Fruit fly (Drosophila melanogaster): ENCODE measurements around the gene CG11030.

The CG11030 gene

dm6 chr2L:5781181-5781580 is 56.7 kb downstream of the CG11030 start (continued):
- no peak for TF ChIP-seq eg (GFP tag; IDR thresholded peaks at IDR 0.05)
- no peak for TF ChIP-seq CG4318 (GFP tag; optimal IDR thresholded peaks at IDR 0.05)
- TF ChIP-seq Sox15 (GFP tag; optimal IDR thresholded peaks at IDR 0.05): no peak
- peak; percentile 7 for TF ChIP-seq achi (GFP tag; optimal IDR thresholded peaks at IDR 0.05)
- TF ChIP-seq CG8632 (GFP tag; optimal IDR thresholded peaks at IDR 0.05): no peak
- peak; percentile 15 for TF ChIP-seq CG10669 (GFP tag; optimal IDR thresholded peaks at IDR 0.05)
- TF ChIP-seq Met (GFP tag; optimal IDR thresholded peaks at IDR 0.05): no peak
- TF ChIP-seq Lpt (GFP tag; optimal IDR thresholded peaks at IDR 0.05): no peak
- no peak for TF ChIP-seq lz (GFP tag; optimal IDR thresholded peaks at IDR 0.05)
- TF ChIP-seq topi (GFP tag; optimal IDR thresholded peaks at IDR 0.05): no peak
- TF ChIP-seq esn (GFP tag; optimal IDR thresholded peaks at IDR 0.05): no peak
- no peak for TF ChIP-seq Hr39 (GFP tag; optimal IDR thresholded peaks at IDR 0.05)
- no peak for TF ChIP-seq Ets96B (tag; optimal IDR thresholded peaks at IDR 0.05)
- no peak for TF ChIP-seq CG16779 (tag; optimal IDR thresholded peaks at IDR 0.05)
- no peak for TF ChIP-seq fd85E (GFP tag; optimal IDR thresholded peaks at IDR 0.05)
- no peak for TF ChIP-seq ss (GFP tag; optimal IDR thresholded peaks at IDR 0.05)
- no peak for TF ChIP-seq salr (GFP tag; optimal IDR thresholded peaks at IDR 0.05)

dm6 chr2L:5782866-5783265 is 58.4 kb downstream of the CG11030 start:
- TF ChIP-seq Lpt (GFP tag; optimal IDR thresholded peaks at IDR 0.05) (no peak), CG8319 (GFP tag; optimal IDR thresholded peaks at IDR 0.05) (no peak), Smox (GFP tag; optimal IDR thresholded peaks at IDR 0.05) (no peak), Sox14 (GFP tag; optimal IDR thresholded peaks at IDR 0.05) (no peak), CG6163 (GFP tag; IDR thresholded peaks at IDR 0.05) (no peak), dac (GFP tag; optimal IDR thresholded peaks at IDR 0.05) (no peak)

DNA sequence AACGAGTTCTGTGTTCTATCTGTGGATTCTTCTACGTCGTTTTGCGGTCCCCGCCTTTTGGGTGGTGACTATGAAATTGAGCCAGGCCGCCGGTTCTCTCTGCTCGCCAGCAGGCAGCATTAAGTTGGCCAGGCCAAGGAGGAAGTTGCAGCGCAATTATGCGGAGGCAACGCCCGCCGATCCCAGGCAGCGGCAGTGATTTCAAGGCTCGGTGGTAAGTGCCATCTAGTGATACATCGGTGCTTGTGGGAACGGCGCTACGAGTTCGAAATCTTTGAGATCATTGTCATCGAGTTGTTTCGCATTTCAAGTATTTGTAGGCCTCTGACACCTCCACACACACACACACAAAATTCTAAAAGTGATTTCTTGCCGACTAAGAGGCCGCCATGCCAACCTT is 59.3 kb downstream of the CG11030 start, which contains the start of gene CG31913:
CG31913 (plus strand) TSS at position 301 of the 400 bp plus-strand sequence.
- no peak for TF ChIP-seq CG4318 (GFP tag; optimal IDR thresholded peaks at IDR 0.05)
- TF ChIP-seq dsx (GFP tag; optimal IDR thresholded peaks at IDR 0.05; ENCODE audit: poor library complexity, severe bottlenecking): no peak

- TF ChIP-seq eg (GFP tag; IDR thresholded peaks at IDR 0.05) (no peak), pdm3 (GFP tag; optimal IDR thresholded peaks at IDR 0.05) (no peak), CG4318 (GFP tag; optimal IDR thresholded peaks at IDR 0.05) (no peak), Hr38 (GFP tag; optimal IDR thresholded peaks at IDR 0.05) (no peak), acj6 (GFP tag; optimal IDR thresholded peaks at IDR 0.05) (no peak), CG8632 (GFP tag; optimal IDR thresholded peaks at IDR 0.05) (no peak), Smox (GFP tag; optimal IDR thresholded peaks at IDR 0.05) (no peak), Gug (GFP tag; IDR thresholded peaks at IDR 0.05) (no peak), CG8319 (GFP tag; optimal IDR thresholded peaks at IDR 0.05) (no peak), CG7368 (GFP tag; optimal IDR thresholded peaks at IDR 0.05) (no peak)
Observed at dm6 chr2L:5789268-5789667, 64.8 kb downstream of the CG11030 start.

DNA sequence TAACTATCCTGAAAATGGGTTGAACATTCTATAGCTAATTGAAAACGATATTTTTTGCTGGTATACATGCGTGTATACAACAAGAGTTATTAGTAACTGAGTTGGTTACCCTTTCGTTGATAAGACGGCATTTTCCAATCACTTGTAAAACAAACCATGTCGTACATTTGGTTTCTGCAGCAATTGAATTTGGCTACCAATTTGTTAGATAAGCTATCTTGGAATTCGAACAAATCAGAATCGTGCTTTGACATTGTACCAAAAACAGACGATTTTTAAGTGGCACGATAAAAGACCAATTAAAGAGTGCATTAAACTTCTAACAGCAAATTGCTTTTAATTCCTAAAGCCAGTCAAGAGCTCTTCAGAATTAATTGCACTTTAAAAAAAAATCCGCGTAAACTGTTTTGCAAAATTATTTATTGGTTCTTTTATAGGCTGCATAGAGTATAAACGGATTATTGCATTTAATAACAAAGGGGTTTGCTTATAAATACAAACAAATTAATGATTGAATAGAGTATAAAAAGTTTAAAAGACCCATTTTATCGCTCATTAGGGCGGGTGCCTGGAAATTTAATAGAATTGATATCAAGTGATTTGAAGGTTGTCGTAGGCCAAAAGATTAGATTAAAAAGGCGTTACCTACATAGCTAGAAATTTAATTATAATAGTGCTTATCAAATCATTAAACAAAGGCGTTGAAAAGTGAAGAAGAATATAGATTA is 66.5 kb downstream of the CG11030 start:
- no peak for TF ChIP-seq Eip75B (GFP tag; optimal IDR thresholded peaks at IDR 0.05)
- TF ChIP-seq CG34406 (GFP tag; optimal IDR thresholded peaks at IDR 0.05): no peak
- no peak for TF ChIP-seq svp (GFP tag)
- TF ChIP-seq Hr39 (GFP tag; optimal IDR thresholded peaks at IDR 0.05): no peak
- TF ChIP-seq CG32006 (GFP tag; optimal IDR thresholded peaks at IDR 0.05): no peak
- no peak for TF ChIP-seq CG8119 (GFP tag; IDR thresholded peaks at IDR 0.05)
- no peak for TF ChIP-seq Met (GFP tag; optimal IDR thresholded peaks at IDR 0.05)

Data from whole organism, prepupa.